Fruit fly (Drosophila melanogaster): ENCODE results near the gene CG18557.

CG18557 gene

DNA sequence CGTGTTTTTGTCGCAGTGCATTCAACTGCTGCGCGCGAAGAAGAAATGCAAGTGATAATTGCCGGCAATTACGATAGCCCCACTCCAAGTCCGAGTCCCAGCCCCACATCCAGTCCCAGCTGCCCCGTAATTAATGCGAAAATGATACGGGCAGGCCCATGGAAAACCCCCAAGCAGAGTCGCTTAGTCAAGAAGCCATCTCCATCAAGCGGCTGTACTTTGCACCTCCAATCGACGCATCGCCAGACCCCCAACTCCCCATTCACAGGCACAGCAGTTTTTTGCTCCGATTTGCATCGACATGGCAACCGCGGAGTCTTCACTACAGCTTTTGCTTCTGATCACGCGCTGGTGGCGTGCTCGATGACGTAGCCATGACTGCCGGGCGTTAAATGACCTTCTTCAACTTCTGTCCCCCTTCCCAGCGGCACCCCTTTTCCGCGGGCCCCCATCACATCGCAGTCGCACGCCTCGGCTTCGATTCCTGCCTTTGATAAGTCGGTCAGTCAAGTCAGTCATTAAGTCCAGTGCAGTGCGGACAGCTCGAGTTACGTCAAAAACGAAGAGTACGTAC lies 39.3 kb downstream of the CG18557 start:
- no peak for TF ChIP-seq CG8478 (optimal IDR thresholded peaks at IDR 0.05)
- TF ChIP-seq Dll (optimal IDR thresholded peaks at IDR 0.05): peak; percentile 49
- TF ChIP-seq psq (optimal IDR thresholded peaks at IDR 0.05): no peak

DNA sequence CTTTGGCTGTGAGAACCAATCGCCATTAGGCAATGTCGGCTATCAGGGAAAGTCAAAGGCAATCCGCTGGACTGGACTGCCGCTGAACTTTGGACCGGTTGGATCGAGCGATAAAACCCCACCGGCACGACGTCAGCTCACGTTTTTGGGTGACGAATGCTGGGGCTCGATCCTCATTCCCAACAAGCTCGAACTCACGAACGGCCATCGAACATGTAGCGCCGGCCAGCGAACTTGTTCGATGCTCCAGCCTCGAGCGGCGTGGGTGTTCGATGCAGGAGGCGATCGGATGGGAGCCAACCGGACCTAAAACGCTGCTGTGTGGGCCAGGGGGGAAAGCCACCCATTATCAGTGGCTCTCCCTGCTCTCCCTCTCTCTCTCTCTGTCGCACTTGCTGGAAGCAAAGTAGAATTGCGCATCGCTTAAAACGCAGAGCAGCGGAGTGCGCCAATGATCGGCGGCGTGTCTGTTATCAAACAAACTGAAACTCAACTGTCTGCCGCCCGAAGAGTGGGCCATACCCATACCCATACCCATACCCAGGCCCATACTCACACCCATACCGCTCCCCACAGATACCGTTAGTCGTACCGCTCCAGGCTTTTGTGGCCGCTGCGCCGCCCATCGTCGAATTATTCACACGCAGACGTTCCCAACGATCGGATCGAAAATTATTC lies 40.8 kb downstream of the CG18557 start, which contains the start of gene daw:
daw (plus strand) TSS at position 628 of the 678 bp plus-strand sequence.
- TF ChIP-seq CG8478 (optimal IDR thresholded peaks at IDR 0.05) (no peak), Dll (optimal IDR thresholded peaks at IDR 0.05) (peak; percentile 8)

DNA sequence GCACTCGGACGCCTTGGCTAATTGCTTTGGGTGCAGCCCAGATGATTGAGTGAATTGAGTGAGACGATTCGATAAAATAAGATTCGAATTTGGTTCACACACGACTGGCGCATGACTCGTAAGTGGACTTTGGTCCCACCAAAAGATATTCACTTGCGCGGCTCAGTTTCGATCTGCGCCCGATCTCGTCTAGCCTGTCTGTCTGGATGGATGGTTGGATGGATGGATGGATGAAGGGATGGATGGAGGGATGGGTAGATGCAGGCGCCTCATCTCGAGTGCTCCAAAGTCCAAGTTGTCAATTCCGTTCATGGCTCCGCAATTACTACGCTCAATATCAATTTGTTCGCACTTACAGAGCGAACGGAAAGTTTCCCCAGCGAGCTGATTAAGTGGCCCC lies 43.0 kb downstream of the CG18557 start:
- TF ChIP-seq psq (optimal IDR thresholded peaks at IDR 0.05): no peak
- no peak for TF ChIP-seq CG8478 (optimal IDR thresholded peaks at IDR 0.05)
- no peak for TF ChIP-seq EcR (GFP tag; optimal IDR thresholded peaks at IDR 0.05)
- TF ChIP-seq pan (optimal IDR thresholded peaks at IDR 0.05): no peak
- no peak for TF ChIP-seq Dll (optimal IDR thresholded peaks at IDR 0.05)
- no peak for TF ChIP-seq usp (GFP tag; optimal IDR thresholded peaks at IDR 0.05)

DNA sequence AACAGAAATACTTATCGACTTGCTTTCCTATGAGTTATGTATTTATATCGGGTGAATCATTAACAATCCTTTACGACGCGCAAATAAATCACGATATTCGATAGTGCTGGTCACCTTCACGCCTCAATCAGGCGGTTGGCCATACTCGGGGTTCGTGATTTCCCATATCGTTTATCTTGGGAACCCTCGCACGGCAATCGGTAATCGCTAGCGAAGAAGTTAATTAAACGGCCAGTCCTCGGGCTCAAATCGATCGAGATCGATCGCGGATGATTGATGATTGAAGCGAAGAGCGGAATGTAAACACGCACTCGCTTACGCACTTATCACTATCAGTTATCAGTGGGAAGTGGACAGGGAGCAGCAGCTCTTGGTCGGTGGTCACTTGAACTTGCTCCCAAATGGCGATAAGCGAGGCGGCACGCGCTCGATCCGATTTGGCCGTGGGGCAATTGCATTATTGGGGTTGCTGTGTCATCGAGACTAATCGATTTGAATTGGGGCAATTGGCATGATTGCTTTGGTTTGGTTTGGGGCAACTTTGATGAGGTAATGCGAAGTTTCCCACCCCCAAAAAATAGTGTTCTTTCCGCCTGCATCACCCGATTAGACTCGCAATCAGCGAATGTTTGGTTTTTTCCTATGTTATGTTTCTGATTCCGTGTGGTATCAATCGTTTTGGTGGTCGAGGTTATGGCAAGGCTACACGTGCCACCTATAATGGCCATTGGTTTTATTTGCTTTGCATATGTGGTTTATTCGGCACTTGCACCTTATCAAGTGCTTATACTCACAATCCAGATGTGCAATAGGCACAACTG lies 44.4 kb downstream of the CG18557 start:
- no peak for TF ChIP-seq Dll (optimal IDR thresholded peaks at IDR 0.05)
- no peak for TF ChIP-seq psq (optimal IDR thresholded peaks at IDR 0.05)
- TF ChIP-seq pan (optimal IDR thresholded peaks at IDR 0.05): no peak
- no peak for TF ChIP-seq usp (GFP tag; optimal IDR thresholded peaks at IDR 0.05)
- TF ChIP-seq CG8478 (optimal IDR thresholded peaks at IDR 0.05): no peak
- no peak for TF ChIP-seq EcR (GFP tag; optimal IDR thresholded peaks at IDR 0.05)

DNA sequence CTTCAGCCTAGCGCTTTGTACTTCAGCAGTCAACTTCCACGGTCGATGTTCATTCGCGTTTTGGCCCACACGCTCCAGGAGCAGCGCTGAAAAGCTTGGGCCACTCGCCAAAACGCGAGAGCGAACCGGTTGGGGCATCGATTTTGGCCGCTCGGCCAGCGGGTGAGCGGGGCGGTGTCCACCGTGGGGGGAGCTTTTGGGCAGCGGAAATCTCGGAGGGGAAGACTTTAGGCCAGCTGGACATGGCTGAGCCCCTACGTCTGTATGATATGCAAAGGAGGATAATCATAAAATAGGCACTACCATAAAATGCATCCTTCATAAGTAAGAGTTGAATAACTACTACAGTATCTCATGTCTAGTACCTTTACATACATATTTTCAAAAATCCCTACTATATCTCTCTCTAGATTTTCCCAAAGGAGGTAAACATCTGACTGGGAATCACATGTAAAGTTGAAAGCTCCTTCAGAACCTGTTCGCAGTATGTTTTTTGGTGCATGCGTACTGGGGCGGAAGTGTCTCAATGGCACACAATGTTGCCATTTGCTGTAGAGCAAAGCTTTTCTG lies 45.5 kb downstream of the CG18557 start, which contains the start of gene Syt1:
Syt1 (minus strand) TSS at position 71 of the 570 bp plus-strand sequence.
- no peak for TF ChIP-seq Dll (optimal IDR thresholded peaks at IDR 0.05)
- no peak for TF ChIP-seq psq (optimal IDR thresholded peaks at IDR 0.05)
- TF ChIP-seq usp (GFP tag; optimal IDR thresholded peaks at IDR 0.05): no peak
- TF ChIP-seq EcR (GFP tag; optimal IDR thresholded peaks at IDR 0.05): no peak
- no peak for TF ChIP-seq pan (optimal IDR thresholded peaks at IDR 0.05)
- TF ChIP-seq CG8478 (optimal IDR thresholded peaks at IDR 0.05): no peak

DNA sequence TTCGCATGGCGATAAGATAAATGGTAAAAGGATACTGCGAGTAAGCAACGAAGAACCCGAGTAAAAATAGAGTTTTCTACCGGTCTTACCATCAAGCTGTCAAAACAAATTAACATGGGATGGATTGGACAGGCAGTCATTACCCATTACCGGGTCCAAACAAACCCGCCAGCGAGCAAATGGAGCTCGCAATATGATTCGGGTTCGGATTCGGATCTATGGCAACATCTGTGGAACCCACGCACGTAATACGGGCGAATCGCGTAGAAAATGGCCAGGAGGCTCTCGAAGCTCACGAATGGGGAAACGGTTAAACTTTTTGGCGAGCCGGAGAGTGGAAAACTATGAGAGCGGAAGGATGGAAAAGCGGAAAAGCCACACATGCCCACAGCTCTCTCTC lies 48.3 kb downstream of the CG18557 start:
- no peak for TF ChIP-seq EcR (GFP tag; optimal IDR thresholded peaks at IDR 0.05)
- TF ChIP-seq pan (optimal IDR thresholded peaks at IDR 0.05): no peak
- TF ChIP-seq CG8478 (optimal IDR thresholded peaks at IDR 0.05): no peak
- no peak for TF ChIP-seq Dll (optimal IDR thresholded peaks at IDR 0.05)
- no peak for TF ChIP-seq usp (GFP tag; optimal IDR thresholded peaks at IDR 0.05)
- no peak for TF ChIP-seq psq (optimal IDR thresholded peaks at IDR 0.05)
